Worm (Caenorhabditis elegans) whole organism, midembryonic: ENCODE results near the gene mca-1.

Experiments used
- T22C8.4 ChIP-seq: fragments of 200-800 bp; sonication (Bioruptor generic); IDR thresholded peaks from 2 replicates; pipeline ENCODE4 v1.3.6; 2022; ENCODE audit warnings: missing genetic modification characterization, missing compliant biosample characterization
- cog-1 ChIP-seq: sonication (generic microtip); optimal IDR thresholded peaks from 2 replicates; lab custom pipeline; 2016; ENCODE audit warnings: missing genetic modification characterization, missing compliant biosample characterization
- flt-1 ChIP-seq: fragments of 200-800 bp; sonication (Bioruptor generic); IDR thresholded peaks from 2 replicates; pipeline ENCODE4 v1.3.6; 2022; ENCODE audit warnings: missing genetic modification characterization, missing compliant biosample characterization
- klf-2 ChIP-seq: fragments of 200-800 bp; sonication (Bioruptor generic); conservative IDR thresholded peaks from 2 replicates; pipeline ENCODE4 v1.3.6; 2022; ENCODE audit warnings: missing genetic modification reagents, missing genetic modification characterization, missing compliant biosample characterization
- med-1 ChIP-seq: sonication (generic microtip); optimal IDR thresholded peaks from 2 replicates; lab custom pipeline; 2017; ENCODE audit warnings: missing genetic modification characterization, mild to moderate bottlenecking, missing compliant biosample characterization, antibody characterized with exemption, missing genetic modification reagents; ENCODE audit not compliant: insufficient read depth
- ref-1 ChIP-seq: fragments of 200-800 bp; sonication (Bioruptor generic); conservative IDR thresholded peaks from 2 replicates; pipeline ENCODE4 v1.3.6; 2022; ENCODE audit warnings: missing genetic modification reagents, missing genetic modification characterization, missing compliant biosample characterization
- tab-1 ChIP-seq: fragments of 200-800 bp; sonication (Bioruptor generic); IDR thresholded peaks from 2 replicates; pipeline ENCODE4 v1.3.6; 2022; ENCODE audit warnings: missing genetic modification characterization, missing compliant biosample characterization
- ztf-23 ChIP-seq: fragments of 200-800 bp; sonication (Bioruptor generic); IDR thresholded peaks from 2 replicates; pipeline ENCODE4 v1.3.6; 2022; ENCODE audit warnings: missing genetic modification reagents, missing genetic modification characterization, missing compliant biosample characterization
- ztf-29 ChIP-seq: fragments of 200-800 bp; sonication (Bioruptor generic); IDR thresholded peaks from 2 replicates; pipeline ENCODE4 v1.3.6; 2022; ENCODE audit warnings: missing genetic modification reagents, missing genetic modification characterization, missing compliant biosample characterization

- no peak for TF ChIP-seq flt-1 (GFP tag; lab: Robert Waterston, UW)
- TF ChIP-seq tab-1 (GFP tag; lab: Robert Waterston, UW), result no peak
- no peak for TF ChIP-seq ref-1
- TF ChIP-seq ztf-23 (GFP tag; lab: Robert Waterston, UW), result no peak
- no peak for TF ChIP-seq klf-2 (GFP tag; lab: Robert Waterston, UW)
- TF ChIP-seq ztf-29, result no peak
- no peak for TF ChIP-seq med-1
- no peak for TF ChIP-seq T22C8.4 (GFP tag; lab: Robert Waterston, UW)
- TF ChIP-seq cog-1 (tag; lab: Kevin White, UChicago), result no peak
Observed at ce11 chrIV:9655556-9655955, 20.8 kb upstream of the mca-1 start.
